Worm (Caenorhabditis elegans): ENCODE results near the gene oac-56.

oac-56 gene

DNA sequence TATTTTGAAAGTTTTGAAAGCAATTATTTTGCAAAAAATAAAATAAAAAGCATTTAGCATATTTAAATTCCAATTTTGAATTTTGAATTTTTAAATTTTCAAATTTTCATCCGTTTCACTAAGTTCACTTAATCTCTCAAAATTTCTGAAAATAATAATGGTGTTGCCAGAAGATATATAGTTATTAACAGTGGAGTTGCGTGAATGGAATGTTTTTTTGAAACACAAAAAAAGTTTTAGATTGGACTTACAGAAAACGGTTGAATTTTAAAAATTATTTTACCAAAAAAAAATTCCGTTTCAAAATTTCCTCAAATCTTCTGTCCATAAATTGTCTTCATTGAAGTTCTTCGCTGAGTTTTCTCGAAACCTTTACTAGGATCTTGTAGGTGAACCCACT is 40.7 kb upstream of the oac-56 start:
- TF ChIP-seq daf-12 (tag; optimal IDR thresholded peaks at IDR 0.05) = no peak
- TF ChIP-seq snpc-1.2 (GFP tag; IDR thresholded peaks at IDR 0.05) = peak; percentile 74; the same call in 1 of the 2 replicates

DNA sequence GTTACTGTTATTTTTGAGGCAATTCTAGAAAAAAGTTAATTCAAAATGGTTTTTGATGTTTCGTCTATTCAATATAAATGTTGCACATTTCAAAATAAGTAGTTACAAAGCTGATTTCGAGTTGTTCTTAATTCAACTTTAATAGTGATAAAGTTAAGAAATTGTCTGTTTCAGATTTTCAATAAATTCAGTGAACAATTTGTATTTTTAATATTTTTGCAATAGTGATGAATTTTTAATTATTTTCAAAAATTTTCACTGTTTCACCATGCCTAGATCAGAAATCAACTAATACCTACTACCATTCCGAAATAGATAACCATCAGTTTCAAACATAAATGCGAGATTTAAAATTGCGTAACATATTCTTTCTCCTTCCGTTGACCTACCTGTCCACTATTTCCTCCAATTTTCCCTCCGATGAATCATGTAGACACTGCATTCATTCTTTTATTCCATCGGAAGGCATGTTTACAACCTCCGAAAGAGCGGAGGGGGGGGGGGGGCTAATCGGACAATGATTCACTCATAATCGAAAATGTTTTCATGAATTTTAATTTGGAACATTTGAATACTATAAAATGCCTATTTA is 39.6 kb upstream of the oac-56 start:
- TF ChIP-seq egl-27 (tag; optimal IDR thresholded peaks at IDR 0.05) = no peak
- peak; percentile 64; the same call in 1 of the 2 replicates for TF ChIP-seq snpc-1.2 (GFP tag; IDR thresholded peaks at IDR 0.05)
- TF ChIP-seq unc-62 (GFP tag; optimal IDR thresholded peaks at IDR 0.05 in 1 of 2) = peak in 1 of 2 experiments; percentile 22
- no peak for TF ChIP-seq unc-62 (tag; optimal IDR thresholded peaks at IDR 0.05)
- TF ChIP-seq aha-1 (tag) = no peak
- no peak for TF ChIP-seq lin-38 (GFP tag; IDR thresholded peaks at IDR 0.05)
- no peak for TF ChIP-seq set-16 (GFP tag; IDR thresholded peaks at IDR 0.05)

DNA sequence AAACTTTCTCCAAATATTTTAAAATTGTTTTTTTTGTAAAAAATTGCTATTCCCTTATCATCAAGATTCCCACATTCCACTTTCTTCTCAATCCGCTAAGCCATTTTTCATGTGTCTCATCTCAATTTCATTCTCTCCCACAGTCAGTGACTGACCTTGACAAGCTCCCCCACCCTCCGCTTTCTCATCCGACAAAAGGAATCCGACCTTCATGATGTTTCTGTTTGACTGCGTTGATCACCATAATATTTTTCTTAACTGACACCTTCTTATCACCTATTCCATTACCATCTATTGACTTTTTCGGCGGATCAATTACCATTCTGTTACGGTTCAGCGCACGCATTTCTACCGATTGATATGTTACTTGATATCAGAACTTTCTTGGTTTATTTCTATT is 38.5 kb upstream of the oac-56 start:
- no peak for TF ChIP-seq mxl-3 (GFP tag; optimal IDR thresholded peaks at IDR 0.05)
- TF ChIP-seq zfp-3 (GFP tag; conservative IDR thresholded peaks at IDR 0.05) = no peak
- TF ChIP-seq mes-2 (tag; optimal IDR thresholded peaks at IDR 0.05; ENCODE audit: poor library complexity, severe bottlenecking) = no peak
- no peak for TF ChIP-seq ceh-28 (tag; optimal IDR thresholded peaks at IDR 0.05)
- no peak for TF ChIP-seq mdl-1 (tag; optimal IDR thresholded peaks at IDR 0.05)
- no peak for TF ChIP-seq hlh-11 (tag; optimal IDR thresholded peaks at IDR 0.05)
- no peak for TF ChIP-seq ztf-7 (tag; optimal IDR thresholded peaks at IDR 0.05)
- peak; percentile 49 for TF ChIP-seq nhr-28 (tag; optimal IDR thresholded peaks at IDR 0.05)
- TF ChIP-seq dpl-1 (GFP tag; optimal IDR thresholded peaks at IDR 0.05) = no peak
- peak in 1 of 2 experiments; percentile 62 for TF ChIP-seq unc-62 (GFP tag; optimal IDR thresholded peaks at IDR 0.05 in 1 of 2)
- TF ChIP-seq unc-62 (tag; optimal IDR thresholded peaks at IDR 0.05) = no peak
- peak; percentile 11 for TF ChIP-seq nhr-25 (tag; optimal IDR thresholded peaks at IDR 0.05; ENCODE audit: borderline replicate concordance, insufficient read depth)
- TF ChIP-seq nhr-102 (tag; optimal IDR thresholded peaks at IDR 0.05) = no peak
- TF ChIP-seq mdt-29 (GFP tag; IDR thresholded peaks at IDR 0.05) = no peak

DNA sequence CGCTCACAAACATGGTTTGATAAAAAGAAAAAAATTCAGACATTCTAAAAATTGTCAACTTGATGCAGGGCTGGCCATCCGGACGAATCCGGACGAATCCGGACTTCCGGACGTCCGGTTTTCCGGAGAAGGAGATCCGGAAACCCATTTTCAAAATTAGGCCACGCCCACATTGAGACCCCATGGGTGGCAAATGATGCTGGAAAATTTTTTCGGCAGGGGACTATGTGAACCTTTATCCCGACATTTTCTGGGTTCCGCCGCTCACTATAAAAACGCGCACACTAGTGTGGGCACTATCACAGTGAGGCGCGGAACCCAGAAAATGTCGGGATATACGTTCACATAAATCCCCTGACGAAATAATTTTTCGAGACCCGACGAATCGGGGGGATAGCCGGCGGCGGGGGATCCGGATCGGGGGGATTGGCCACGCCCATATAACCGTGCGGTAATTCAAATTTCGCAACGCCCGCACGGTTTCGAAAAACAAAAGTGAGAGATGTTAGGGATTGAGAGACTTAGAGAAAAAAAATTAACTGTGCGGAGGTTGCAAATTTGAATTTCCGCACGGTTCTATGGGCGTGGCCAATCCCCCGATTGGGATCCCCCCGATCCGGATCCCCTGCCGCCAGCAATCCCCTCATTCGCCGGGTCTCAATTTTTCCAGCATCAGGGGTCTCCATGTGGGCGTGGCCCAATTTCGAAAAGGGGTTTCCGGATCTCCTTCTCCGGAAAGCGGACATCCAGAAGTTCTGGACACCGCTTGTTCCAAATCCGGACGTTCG is 37.4 kb upstream of the oac-56 start:
- TF ChIP-seq set-16 (GFP tag; IDR thresholded peaks at IDR 0.05) (peak; percentile 80), arid-1 (GFP tag; conservative IDR thresholded peaks at IDR 0.05) (no peak), php-3 (GFP tag; IDR thresholded peaks at IDR 0.05) (no peak), lin-15B (tag; optimal IDR thresholded peaks at IDR 0.05) (no peak), snpc-1.2 (GFP tag; IDR thresholded peaks at IDR 0.05) (peak; percentile 96), mdl-1 (tag; optimal IDR thresholded peaks at IDR 0.05) (no peak), pha-4 (GFP tag; IDR thresholded peaks at IDR 0.05) (0 out of 2 replicates have a peak, but pooled peaks have one; percentile 26), pha-4 (tag; optimal IDR thresholded peaks at IDR 0.05) (no peak), lin-38 (GFP tag; IDR thresholded peaks at IDR 0.05) (peak; percentile 48; the same call in 1 of the 2 replicates), nhr-77 (tag; optimal IDR thresholded peaks at IDR 0.05) (no peak), snpc-4 (tag; optimal IDR thresholded peaks at IDR 0.05) (no peak), unc-62 (GFP tag; optimal IDR thresholded peaks at IDR 0.05 in 1 of 2) (no peak), unc-62 (tag; optimal IDR thresholded peaks at IDR 0.05) (no peak), aha-1 (tag) (no peak), rbr-2 (tag; optimal IDR thresholded peaks at IDR 0.05) (no peak), nhr-28 (tag; optimal IDR thresholded peaks at IDR 0.05) (no peak), lsy-2 (tag; optimal IDR thresholded peaks at IDR 0.05) (no peak), unc-130 (GFP tag; optimal IDR thresholded peaks at IDR 0.05) (no peak), nhr-25 (tag; optimal IDR thresholded peaks at IDR 0.05; ENCODE audit: borderline replicate concordance, insufficient read depth) (no peak), F37D6.2 (tag; optimal IDR thresholded peaks at IDR 0.05) (no peak), ctbp-1 (GFP tag; IDR thresholded peaks at IDR 0.05) (no peak), mdt-29 (GFP tag; IDR thresholded peaks at IDR 0.05) (0 out of 2 replicates have a peak, but pooled peaks have one; percentile 18)
